Fruit fly (Drosophila melanogaster) whole organism, prepupa: ENCODE measurements around the gene CG3117.

Source experiments
- CG3919 ChIP-seq: fragments of 200-800 bp; sonication (Bioruptor generic); optimal IDR thresholded peaks from 3 replicates; lab custom pipeline; 2016; ENCODE audit warnings: missing biosample characterization, missing genetic modification characterization
- Ets21C ChIP-seq: fragments of 200-800 bp; sonication (Bioruptor generic); optimal IDR thresholded peaks from 3 replicates; lab custom pipeline; 2016; ENCODE audit warnings: missing biosample characterization, missing genetic modification characterization
- Lpt ChIP-seq: fragments of 200-800 bp; sonication (Bioruptor generic); optimal IDR thresholded peaks from 3 replicates; lab custom pipeline; 2016; ENCODE audit warnings: missing biosample characterization, missing genetic modification characterization
- eg ChIP-seq: fragments of 200-800 bp; sonication (Bioruptor generic); IDR thresholded peaks from 3 replicates; pipeline ENCODE4 v1.3.6; 2022; ENCODE audit warnings: missing biosample characterization, missing genetic modification characterization
- fd85E ChIP-seq: fragments of 200-800 bp; sonication (Bioruptor generic); optimal IDR thresholded peaks from 3 replicates; lab custom pipeline; 2016; ENCODE audit warnings: missing biosample characterization, missing genetic modification characterization

- no peak for TF ChIP-seq fd85E (GFP tag; lab: Kevin White, UChicago)
- peak; percentile 46 for TF ChIP-seq Lpt (GFP tag; lab: Kevin White, UChicago)
- TF ChIP-seq CG3919 (GFP tag; lab: Kevin White, UChicago), result peak; percentile 81
- peak; percentile 83 for TF ChIP-seq eg (GFP tag; lab: Robert Waterston, UW)
- TF ChIP-seq Ets21C (GFP tag; lab: Kevin White, UChicago), result peak; percentile 11
Observed at dm6 chr2L:2855773-2856615, 9.0 kb upstream of the CG3117 start, which contains the start of the genes CG3104 and RpS21.
